Fruit fly (Drosophila melanogaster) S2 (cell line): Measurements from ENCODE around the gene Ssl2.

Experiments used
- CG8478 ChIP-seq: fragments of >200 bp; optimal IDR thresholded peaks from 2 replicates; lab custom pipeline; 2018
- CTCF ChIP-seq, 2 experiments: fragments of >200 bp; optimal IDR thresholded peaks; 2 replicates each; lab custom pipeline; 2018

Gene Ssl2

dm6 chr3R:29063207-29063920 is 30.9 kb upstream of the Ssl2 start:
- no peak for TF ChIP-seq CG8478 (lab: Kevin White, UChicago)
- TF ChIP-seq CTCF (optimal IDR thresholded peaks at IDR 0.05; lab: Kevin White, UChicago): peak in 1 of 2 experiments; percentile 30

- no peak for TF ChIP-seq CTCF (optimal IDR thresholded peaks at IDR 0.05; lab: Kevin White, UChicago)
- TF ChIP-seq CG8478 (lab: Kevin White, UChicago): no peak
Observed at dm6 chr3R:29062717-29063206, 30.3 kb upstream of the Ssl2 start, which contains the start of the genes Cul5 and Bicra. Gene Cul5 (minus strand): TSS chr3R:29062975. Gene Bicra (plus strand): TSS chr3R:29063040.

- TF ChIP-seq CG8478 (lab: Kevin White, UChicago): no peak
- no peak for TF ChIP-seq CTCF (optimal IDR thresholded peaks at IDR 0.05; lab: Kevin White, UChicago)
Observed at dm6 chr3R:29059385-29059784, 26.9 kb upstream of the Ssl2 start.

- TF ChIP-seq CTCF (optimal IDR thresholded peaks at IDR 0.05; lab: Kevin White, UChicago): peak in 1 of 2 experiments; percentile 27
- TF ChIP-seq CG8478 (lab: Kevin White, UChicago): no peak
Observed at dm6 chr3R:29055710-29056109, 23.3 kb upstream of the Ssl2 start, which contains the start of gene Sirt7. Gene Sirt7 (plus strand): TSS chr3R:29055927.

- TF ChIP-seq CG8478 (lab: Kevin White, UChicago) (no peak), CTCF (optimal IDR thresholded peaks at IDR 0.05; lab: Kevin White, UChicago) (no peak)
Observed at dm6 chr3R:29054047-29054446, 21.6 kb upstream of the Ssl2 start, which contains the start of gene CG11843. Gene CG11843 (plus strand): TSS chr3R:29054347.

dm6 chr3R:29052380-29052779 is 19.9 kb upstream of the Ssl2 start, which contains the start of gene CG11842:
Gene CG11842 (plus strand): TSS chr3R:29052680.
- TF ChIP-seq CTCF (optimal IDR thresholded peaks at IDR 0.05; lab: Kevin White, UChicago): no peak
- TF ChIP-seq CG8478 (lab: Kevin White, UChicago): no peak

dm6 chr3R:29050756-29051155 is 18.3 kb upstream of the Ssl2 start, which contains the start of gene CG11841:
Gene CG11841 (plus strand): TSS chr3R:29051056.
- no peak for TF ChIP-seq CG8478 (lab: Kevin White, UChicago)
- TF ChIP-seq CTCF (optimal IDR thresholded peaks at IDR 0.05; lab: Kevin White, UChicago): no peak

- TF ChIP-seq CG8478 (lab: Kevin White, UChicago): no peak
- TF ChIP-seq CTCF (optimal IDR thresholded peaks at IDR 0.05; lab: Kevin White, UChicago): no peak
Observed at dm6 chr3R:29049055-29049722, 16.7 kb upstream of the Ssl2 start, which contains the start of gene CG11837. Gene CG11837 (plus strand): TSS chr3R:29049493.

- TF ChIP-seq CG8478 (lab: Kevin White, UChicago): no peak
Observed at dm6 chr3R:29040526-29041195, 8.2 kb upstream of the Ssl2 start.

dm6 chr3R:29039704-29040430 is 7.4 kb upstream of the Ssl2 start:
- TF ChIP-seq CTCF (optimal IDR thresholded peaks at IDR 0.05; lab: Kevin White, UChicago): no peak
- no peak for TF ChIP-seq CG8478 (lab: Kevin White, UChicago)

- TF ChIP-seq CG8478 (lab: Kevin White, UChicago) (no peak), CTCF (optimal IDR thresholded peaks at IDR 0.05; lab: Kevin White, UChicago) (no peak)
Observed at dm6 chr3R:29038960-29039581, 6.6 kb upstream of the Ssl2 start, which contains the start of the genes Slu7 and Pkc98E. Gene Slu7 (minus strand): TSS chr3R:29039071. Gene Pkc98E (plus strand): TSS chr3R:29039156.

dm6 chr3R:29033909-29034629 is 1.6 kb upstream of the Ssl2 start, which contains the start of the genes beta4GalNAcTB and Cpsf100:
Gene beta4GalNAcTB (minus strand): TSS chr3R:29034008.
Gene Cpsf100 (plus strand): TSS chr3R:29034573.
- TF ChIP-seq CG8478 (lab: Kevin White, UChicago): no peak
- no peak for TF ChIP-seq CTCF (optimal IDR thresholded peaks at IDR 0.05; lab: Kevin White, UChicago)
